Worm (Caenorhabditis elegans) whole organism, young adult: ENCODE data around the gene sru-22.

Experiments
- B0035.1 ChIP-seq: sonication (generic microtip); optimal IDR thresholded peaks from 2 replicates; lab custom pipeline; 2016; ENCODE audit warnings: missing genetic modification characterization, mild to moderate bottlenecking, missing compliant biosample characterization, missing genotype, missing genetic modification reagents
- F37B4.10 ChIP-seq: fragments of 200-800 bp; sonication (Bioruptor generic); IDR thresholded peaks from 2 replicates; pipeline ENCODE4 v1.3.6; 2022; ENCODE audit warnings: missing genetic modification characterization, missing compliant biosample characterization
- K11D2.4 ChIP-seq: fragments of 200-800 bp; sonication (Bioruptor generic); IDR thresholded peaks from 2 replicates; pipeline ENCODE4 v1.3.6; 2022; ENCODE audit warnings: missing genetic modification reagents, missing genetic modification characterization, missing compliant biosample characterization
- T07F8.4 ChIP-seq: sonication (generic microtip); optimal IDR thresholded peaks from 2 replicates; lab custom pipeline; 2016; ENCODE audit warnings: mild to moderate bottlenecking, missing genetic modification characterization, moderate library complexity, missing compliant biosample characterization
- T26A5.8 ChIP-seq: sonication (generic microtip); optimal IDR thresholded peaks from 2 replicates; lab custom pipeline; 2016; ENCODE audit warnings: missing genetic modification characterization, missing compliant biosample characterization
- Y53F4B.3 ChIP-seq: fragments of 200-800 bp; sonication (Bioruptor generic); IDR thresholded peaks from 2 replicates; pipeline ENCODE4 v1.3.6; 2022; ENCODE audit warnings: missing genetic modification reagents, missing genetic modification characterization, missing compliant biosample characterization
- Y56A3A.18 ChIP-seq: fragments of 200-800 bp; sonication (Bioruptor generic); IDR thresholded peaks from 2 replicates; pipeline ENCODE4 v1.3.6; 2022; ENCODE audit warnings: missing genetic modification reagents, missing genetic modification characterization, missing compliant biosample characterization
- Y67H2A.10 ChIP-seq: fragments of 200-800 bp; sonication (Bioruptor generic); conservative IDR thresholded peaks from 2 replicates; pipeline ENCODE4 v1.3.6; 2022; ENCODE audit warnings: missing genetic modification reagents, missing genetic modification characterization, missing compliant biosample characterization
- Y95B8A.8 ChIP-seq: fragments of 200-800 bp; sonication (Bioruptor generic); IDR thresholded peaks from 2 replicates; pipeline ENCODE4 v1.3.6; 2022; ENCODE audit warnings: missing genetic modification reagents, missing genetic modification characterization, missing compliant biosample characterization
- ama-1 ChIP-seq, 3 experiments: fragments of 150-350 bp in 1 of 3; sonication (generic microtip) in 2 of 3; optimal IDR thresholded peaks; 2 replicates each; lab custom pipeline; 2014 to 2018; ENCODE audit warnings: missing biosample characterization in 2 of 3, missing genetic modification characterization in 2 of 3, missing genetic modification reagents in 2 of 3
- athp-1 ChIP-seq: sonication (generic microtip); optimal IDR thresholded peaks from 2 replicates; lab custom pipeline; 2017; ENCODE audit warnings: mild to moderate bottlenecking, missing genetic modification characterization, missing compliant biosample characterization
- attf-6 ChIP-seq: fragments of 200-800 bp; sonication (Bioruptor generic); IDR thresholded peaks from 2 replicates; pipeline ENCODE4 v1.3.6; 2022; ENCODE audit warnings: missing genetic modification reagents, missing genetic modification characterization, missing compliant biosample characterization
- bed-1 ChIP-seq: fragments of 200-800 bp; sonication (Bioruptor generic); IDR thresholded peaks from 2 replicates; pipeline ENCODE4 v1.3.6; 2022; ENCODE audit warnings: missing genetic modification reagents, missing genetic modification characterization, missing compliant biosample characterization
- bed-2 ChIP-seq: fragments of 200-800 bp; sonication (Bioruptor generic); IDR thresholded peaks from 2 replicates; pipeline ENCODE4 v1.3.6; 2022; ENCODE audit warnings: missing genetic modification reagents, missing genetic modification characterization, missing compliant biosample characterization
- cebp-2 ChIP-seq: fragments of 200-800 bp; sonication (Bioruptor generic); IDR thresholded peaks from 2 replicates; pipeline ENCODE4 v1.3.6; 2022; ENCODE audit warnings: missing genetic modification characterization, missing compliant biosample characterization
- ceh-100 ChIP-seq: fragments of 200-800 bp; sonication (Bioruptor generic); IDR thresholded peaks from 2 replicates; pipeline ENCODE4 v1.3.6; 2022; ENCODE audit warnings: missing genetic modification reagents, missing genetic modification characterization, missing compliant biosample characterization
- ceh-58 ChIP-seq: fragments of 200-800 bp; sonication (Bioruptor generic); IDR thresholded peaks from 2 replicates; pipeline ENCODE4 v1.3.6; 2022; ENCODE audit warnings: missing genetic modification characterization, missing compliant biosample characterization
- chd-7 ChIP-seq: sonication (generic microtip); optimal IDR thresholded peaks from 2 replicates; lab custom pipeline; 2016; ENCODE audit warnings: mild to moderate bottlenecking, missing genetic modification characterization, moderate library complexity, missing compliant biosample characterization
- die-1 ChIP-seq: sonication (generic microtip); optimal IDR thresholded peaks from 2 replicates; lab custom pipeline; 2016; ENCODE audit warnings: missing genotype, mild to moderate bottlenecking, missing genetic modification characterization, missing compliant biosample characterization
- dpl-1 ChIP-seq: fragments of 150-350 bp; optimal IDR thresholded peaks from 2 replicates; lab custom pipeline; 2014; ENCODE audit warnings: missing biosample characterization, missing genetic modification reagents, missing genetic modification characterization
- efl-1 ChIP-seq: fragments of 150-350 bp; optimal IDR thresholded peaks from 2 replicates; lab custom pipeline; 2014; ENCODE audit warnings: missing biosample characterization, missing genetic modification reagents, missing genetic modification characterization
- egl-18 ChIP-seq: fragments of 200-800 bp; sonication (Bioruptor generic); IDR thresholded peaks from 2 replicates; pipeline ENCODE4 v1.3.6; 2022; ENCODE audit warnings: missing genetic modification reagents, missing genetic modification characterization, missing compliant biosample characterization
- egrh-3 ChIP-seq: fragments of 200-800 bp; sonication (Bioruptor generic); IDR thresholded peaks from 2 replicates; pipeline ENCODE4 v1.3.6; 2022; ENCODE audit warnings: missing genetic modification reagents, missing genetic modification characterization, missing compliant biosample characterization
- ets-4 ChIP-seq: fragments of 200-800 bp; sonication (Bioruptor generic); optimal IDR thresholded peaks from 2 replicates; lab custom pipeline; 2018; ENCODE audit warnings: mild to moderate bottlenecking, missing genetic modification characterization, missing compliant biosample characterization
- fkh-3 ChIP-seq: sonication (generic microtip); optimal IDR thresholded peaks from 2 replicates; lab custom pipeline; 2016; ENCODE audit warnings: mild to moderate bottlenecking, missing genetic modification characterization, missing compliant biosample characterization
- him-1 ChIP-seq: sonication (generic microtip); optimal IDR thresholded peaks from 2 replicates; lab custom pipeline; 2016; ENCODE audit warnings: missing genotype, missing genetic modification reagents, missing genetic modification characterization, missing compliant biosample characterization
- hmg-1.2 ChIP-seq: fragments of 200-800 bp; sonication (Bioruptor generic); IDR thresholded peaks from 2 replicates; pipeline ENCODE4 v1.3.6; 2022; ENCODE audit warnings: missing genetic modification reagents, missing genetic modification characterization, missing compliant biosample characterization
- lag-1 ChIP-seq: fragments of 200-800 bp; sonication (Bioruptor generic); IDR thresholded peaks from 2 replicates; pipeline ENCODE4 v1.3.6; 2022; ENCODE audit warnings: missing genetic modification reagents, missing genetic modification characterization, missing compliant biosample characterization
- lin-35 ChIP-seq, 3 experiments: fragments of 150-350 bp in 2 of 3; sonication (generic microtip) in 1 of 3; optimal IDR thresholded peaks; 2 replicates each; lab custom pipeline; 2014 to 2018; ENCODE audit warnings: missing biosample characterization in 3 of 3, missing genetic modification characterization in 3 of 3, missing genetic modification reagents in 3 of 3
- lsl-1 ChIP-seq: fragments of 200-800 bp; sonication (Bioruptor generic); optimal IDR thresholded peaks from 2 replicates; lab custom pipeline; 2018; ENCODE audit warnings: mild to moderate bottlenecking, missing genetic modification characterization, moderate library complexity, missing compliant biosample characterization
- lsy-27 ChIP-seq: sonication (generic microtip); optimal IDR thresholded peaks from 2 replicates; lab custom pipeline; 2017; ENCODE audit warnings: missing genetic modification characterization, mild to moderate bottlenecking, missing compliant biosample characterization, antibody characterized with exemption, missing genotype, borderline replicate concordance; ENCODE audit not compliant: insufficient read depth
- madf-10 ChIP-seq: sonication (generic microtip); optimal IDR thresholded peaks from 2 replicates; lab custom pipeline; 2016; ENCODE audit warnings: mild to moderate bottlenecking, missing genetic modification characterization, missing compliant biosample characterization
- madf-6 ChIP-seq: fragments of 200-800 bp; sonication (Bioruptor generic); IDR thresholded peaks from 2 replicates; pipeline ENCODE4 v1.3.6; 2022; ENCODE audit warnings: missing genetic modification reagents, missing genetic modification characterization, missing compliant biosample characterization
- madf-8 ChIP-seq: fragments of 200-800 bp; sonication (Bioruptor generic); conservative IDR thresholded peaks from 2 replicates; pipeline ENCODE4 v1.3.6; 2022; ENCODE audit warnings: missing genetic modification reagents, missing genetic modification characterization, missing compliant biosample characterization
- nhr-179 ChIP-seq: sonication (generic microtip); optimal IDR thresholded peaks from 2 replicates; lab custom pipeline; 2016; ENCODE audit warnings: mild to moderate bottlenecking, missing genetic modification characterization, missing compliant biosample characterization
- nhr-80 ChIP-seq: sonication (generic microtip); optimal IDR thresholded peaks from 2 replicates; lab custom pipeline; 2016; ENCODE audit warnings: missing genetic modification characterization, missing compliant biosample characterization
- nhr-90 ChIP-seq: sonication (generic microtip); optimal IDR thresholded peaks from 2 replicates; lab custom pipeline; 2016; ENCODE audit warnings: missing genotype, mild to moderate bottlenecking, missing genetic modification characterization, missing compliant biosample characterization
- pha-4 ChIP-seq: fragments of 150-350 bp; sonication (generic microtip); optimal IDR thresholded peaks from 2 replicates; lab custom pipeline; 2014; ENCODE audit warnings: missing biosample characterization, missing genetic modification reagents, missing genetic modification characterization
- repo-1 ChIP-seq: sonication (generic microtip); optimal IDR thresholded peaks from 2 replicates; lab custom pipeline; 2017; ENCODE audit warnings: mild to moderate bottlenecking, missing genetic modification characterization, missing compliant biosample characterization
- sdz-38 ChIP-seq: sonication (generic microtip); optimal IDR thresholded peaks from 2 replicates; lab custom pipeline; 2016; ENCODE audit warnings: missing genotype, missing genetic modification characterization, missing compliant biosample characterization
- snpc-1.1 ChIP-seq: sonication (generic microtip); optimal IDR thresholded peaks from 2 replicates; lab custom pipeline; 2017; ENCODE audit warnings: missing genetic modification characterization, mild to moderate bottlenecking, missing compliant biosample characterization, antibody characterized with exemption, moderate library complexity, missing genotype, missing genetic modification reagents; ENCODE audit not compliant: insufficient read depth
- sptf-2 ChIP-seq: fragments of 200-800 bp; sonication (Bioruptor generic); optimal IDR thresholded peaks from 2 replicates; lab custom pipeline; 2018; ENCODE audit warnings: mild to moderate bottlenecking, missing genetic modification characterization, missing compliant biosample characterization
- ztf-22 ChIP-seq: fragments of 200-800 bp; sonication (Bioruptor generic); optimal IDR thresholded peaks from 2 replicates; lab custom pipeline; 2018; ENCODE audit warnings: mild to moderate bottlenecking, missing genetic modification characterization, moderate library complexity, missing compliant biosample characterization
- ztf-3 ChIP-seq: fragments of 200-800 bp; sonication (Bioruptor generic); optimal IDR thresholded peaks from 2 replicates; lab custom pipeline; 2018; ENCODE audit warnings: mild to moderate bottlenecking, missing genetic modification characterization, missing compliant biosample characterization

Gene sru-22

ce11 chrV:15972484-15972883 is 2.3 kb downstream of the sru-22 start, which contains the start of gene sru-23:
Gene sru-23, minus strand, starts transcription at chrV:15972584.
- TF ChIP-seq cebp-2 (no peak), Y56A3A.18 (GFP tag; lab: Robert Waterston, UW) (no peak), ztf-22 (GFP tag; lab: Kevin White, UChicago) (no peak), nhr-90 (no peak), lin-35 (GFP tag; optimal IDR thresholded peaks at IDR 0.05; lab: Kevin White, UChicago) (no peak), efl-1 (GFP tag; lab: Kevin White, UChicago) (no peak), athp-1 (tag; lab: Kevin White, UChicago) (no peak), T26A5.8 (tag; lab: Kevin White, UChicago) (no peak)

ce11 chrV:15970820-15971219 is 3.9 kb downstream of the sru-22 start:
- TF ChIP-seq bed-2 (no peak), lag-1 (GFP tag; lab: Robert Waterston, UW) (no peak), bed-1 (GFP tag; lab: Robert Waterston, UW) (no peak), ama-1 (optimal IDR thresholded peaks at IDR 0.05; lab: Kevin White, UChicago) (no peak), ama-1 (GFP tag; optimal IDR thresholded peaks at IDR 0.05; lab: Kevin White, UChicago) (no peak), B0035.1 (no peak), fkh-3 (tag; lab: Kevin White, UChicago) (no peak), ceh-58 (GFP tag; lab: Robert Waterston, UW) (no peak)

- TF ChIP-seq egrh-3 (GFP tag; lab: Robert Waterston, UW) (no peak), madf-6 (no peak), lsy-27 (no peak), nhr-179 (no peak)
Measured at ce11 chrV:15969653-15970052, 5.1 kb downstream of the sru-22 start, which contains the start of gene F36G9.7. Gene F36G9.7, minus strand, starts transcription at chrV:15969753.

- no peak for TF ChIP-seq madf-8 (GFP tag; lab: Robert Waterston, UW)
- TF ChIP-seq athp-1 (tag; lab: Kevin White, UChicago), result no peak
- TF ChIP-seq T07F8.4 (tag; lab: Kevin White, UChicago), result no peak
- no peak for TF ChIP-seq K11D2.4 (GFP tag; lab: Robert Waterston, UW)
- TF ChIP-seq hmg-1.2, result no peak
- no peak for TF ChIP-seq ztf-3 (GFP tag; lab: Kevin White, UChicago)
- TF ChIP-seq bed-2, result no peak
- TF ChIP-seq ceh-100 (GFP tag; lab: Robert Waterston, UW), result no peak
- no peak for TF ChIP-seq chd-7 (tag; lab: Kevin White, UChicago)
- TF ChIP-seq nhr-80 (tag; lab: Kevin White, UChicago), result no peak
- TF ChIP-seq die-1, result no peak
- TF ChIP-seq repo-1, result no peak
- no peak for TF ChIP-seq sdz-38 (tag; lab: Kevin White, UChicago)
- TF ChIP-seq lsl-1 (GFP tag; lab: Kevin White, UChicago), result no peak
Measured at ce11 chrV:15967542-15967941, 7.2 kb downstream of the sru-22 start, which contains the start of gene sri-1. Gene sri-1, minus strand, starts transcription at chrV:15967642.

ce11 chrV:15965114-15965513 is 9.6 kb downstream of the sru-22 start, which contains the start of gene sri-2:
Gene sri-2, minus strand, starts transcription at chrV:15965214.
- TF ChIP-seq F37B4.10 (GFP tag; lab: Robert Waterston, UW) (no peak), dpl-1 (no peak), Y53F4B.3 (no peak), madf-10 (tag; lab: Kevin White, UChicago) (no peak), Y95B8A.8 (GFP tag; lab: Robert Waterston, UW) (no peak), him-1 (tag; lab: Kevin White, UChicago) (no peak), Y67H2A.10 (GFP tag; lab: Robert Waterston, UW) (no peak), ets-4 (GFP tag; lab: Kevin White, UChicago) (no peak), snpc-1.1 (tag; lab: Kevin White, UChicago) (no peak), sptf-2 (no peak), egl-18 (GFP tag; lab: Robert Waterston, UW) (no peak), pha-4 (tag; lab: Kevin White, UChicago) (no peak), attf-6 (GFP tag; lab: Robert Waterston, UW) (no peak)
